Worm (Caenorhabditis elegans): ENCODE data around the gene col-119.

- TF ChIP-seq mdl-1 (tag; optimal IDR thresholded peaks at IDR 0.05): no peak
- no peak for TF ChIP-seq unc-62 (GFP tag; optimal IDR thresholded peaks at IDR 0.05)
- no peak for TF ChIP-seq lin-13 (GFP tag; optimal IDR thresholded peaks at IDR 0.05)
- TF ChIP-seq nhr-21 (tag; optimal IDR thresholded peaks at IDR 0.05): no peak
- TF ChIP-seq ztf-11 (tag; optimal IDR thresholded peaks at IDR 0.05): no peak
- TF ChIP-seq nhr-77 (tag; optimal IDR thresholded peaks at IDR 0.05): no peak
- TF ChIP-seq nhr-23 (tag; optimal IDR thresholded peaks at IDR 0.05): no peak
- no peak for TF ChIP-seq R02D3.7 (tag; optimal IDR thresholded peaks at IDR 0.05)
- no peak for TF ChIP-seq ZK546.5 (tag; optimal IDR thresholded peaks at IDR 0.05)
- no peak for TF ChIP-seq elt-1 (tag; optimal IDR thresholded peaks at IDR 0.05)
- no peak for TF ChIP-seq elt-3 (tag; optimal IDR thresholded peaks at IDR 0.05)
- TF ChIP-seq dmd-4 (tag; optimal IDR thresholded peaks at IDR 0.05): no peak
- TF ChIP-seq nhr-25 (tag; optimal IDR thresholded peaks at IDR 0.05): no peak
- TF ChIP-seq ceh-16 (tag; optimal IDR thresholded peaks at IDR 0.05): no peak
These were observed 25.7 kb upstream of the col-119 start, which contains the start of gene unc-129 for ce11 chrIV:9005310-9005709.
